Worm (Caenorhabditis elegans) whole organism, late embryonic: ENCODE results near the gene Y22D7AR.14.

Experiments
- C08G9.2 ChIP-seq: sonication (generic microtip); optimal IDR thresholded peaks from 2 replicates; lab custom pipeline; 2016; ENCODE audit warnings: mild to moderate bottlenecking, missing genetic modification characterization, moderate library complexity, missing compliant biosample characterization
- C38D4.7 ChIP-seq: fragments of 200-800 bp; sonication (Bioruptor generic); optimal IDR thresholded peaks from 2 replicates; lab custom pipeline; 2018; ENCODE audit warnings: mild to moderate bottlenecking, missing genetic modification characterization, moderate library complexity, missing compliant biosample characterization
- K02D7.2 ChIP-seq: sonication (generic microtip); optimal IDR thresholded peaks from 2 replicates; lab custom pipeline; 2017; ENCODE audit warnings: mild to moderate bottlenecking, missing genetic modification characterization, missing compliant biosample characterization
- T23F11.4 ChIP-seq: fragments of 200-800 bp; sonication (Bioruptor generic); optimal IDR thresholded peaks from 2 replicates; lab custom pipeline; 2018; ENCODE audit warnings: mild to moderate bottlenecking, missing genetic modification characterization, missing compliant biosample characterization
- ama-1 ChIP-seq: fragments of 150-350 bp; optimal IDR thresholded peaks from 2 replicates; lab custom pipeline; 2014
- ceh-18 ChIP-seq: sonication (generic microtip); optimal IDR thresholded peaks from 2 replicates; lab custom pipeline; 2016; ENCODE audit warnings: missing genetic modification characterization, missing compliant biosample characterization
- ceh-19 ChIP-seq: fragments of 200-800 bp; sonication (Bioruptor generic); optimal IDR thresholded peaks from 2 replicates; lab custom pipeline; 2018; ENCODE audit warnings: mild to moderate bottlenecking, missing genetic modification characterization, missing compliant biosample characterization
- ceh-22 ChIP-seq: sonication (generic microtip); optimal IDR thresholded peaks from 2 replicates; lab custom pipeline; 2017; ENCODE audit warnings: missing biosample characterization, missing genetic modification characterization
- ceh-30 ChIP-seq: fragments of 150-350 bp; optimal IDR thresholded peaks from 2 replicates; lab custom pipeline; 2014; ENCODE audit warnings: missing biosample characterization, missing genetic modification characterization
- ceh-31 ChIP-seq: sonication (generic microtip); optimal IDR thresholded peaks from 2 replicates; lab custom pipeline; 2016; ENCODE audit warnings: missing genetic modification characterization, missing compliant biosample characterization
- ceh-48 ChIP-seq: sonication (generic microtip); optimal IDR thresholded peaks from 2 replicates; lab custom pipeline; 2016; ENCODE audit warnings: missing genetic modification characterization, inconsistent platforms, missing compliant biosample characterization
- ceh-6 ChIP-seq: fragments of 200-800 bp; sonication (Bioruptor generic); optimal IDR thresholded peaks from 2 replicates; lab custom pipeline; 2018; ENCODE audit warnings: mild to moderate bottlenecking, missing genetic modification characterization, missing compliant biosample characterization
- ceh-9 ChIP-seq: sonication (generic microtip); optimal IDR thresholded peaks from 2 replicates; lab custom pipeline; 2016; ENCODE audit warnings: mild to moderate bottlenecking, missing genetic modification characterization, inconsistent platforms, missing compliant biosample characterization
- che-1 ChIP-seq: sonication (generic microtip); optimal IDR thresholded peaks from 2 replicates; lab custom pipeline; 2016; ENCODE audit warnings: mild to moderate bottlenecking, missing genetic modification characterization, missing compliant biosample characterization
- dmd-4 ChIP-seq: sonication (generic microtip); optimal IDR thresholded peaks from 2 replicates; lab custom pipeline; 2016; ENCODE audit warnings: borderline replicate concordance, missing genetic modification characterization, missing compliant biosample characterization
- dve-1 ChIP-seq: sonication (generic microtip); optimal IDR thresholded peaks from 2 replicates; lab custom pipeline; 2017; ENCODE audit warnings: antibody characterized with exemption, mild to moderate bottlenecking, missing genetic modification characterization, missing compliant biosample characterization
- elt-2 ChIP-seq: sonication (generic microtip); optimal IDR thresholded peaks from 2 replicates; lab custom pipeline; 2016; ENCODE audit warnings: missing genetic modification reagents, missing genetic modification characterization, missing compliant biosample characterization
- elt-4 ChIP-seq: sonication (generic microtip); optimal IDR thresholded peaks from 2 replicates; lab custom pipeline; 2016; ENCODE audit warnings: missing genetic modification characterization, missing compliant biosample characterization
- ets-4 ChIP-seq: sonication (generic microtip); optimal IDR thresholded peaks from 2 replicates; lab custom pipeline; 2016; ENCODE audit warnings: missing genetic modification characterization, missing compliant biosample characterization
- eyg-1 ChIP-seq: sonication (generic microtip); optimal IDR thresholded peaks from 2 replicates; lab custom pipeline; 2016; ENCODE audit warnings: missing genotype, missing genetic modification characterization, missing compliant biosample characterization
- fax-1 ChIP-seq: sonication (generic microtip); optimal IDR thresholded peaks from 2 replicates; lab custom pipeline; 2016; ENCODE audit warnings: missing genotype, missing genetic modification characterization, missing compliant biosample characterization
- fkh-10 ChIP-seq: fragments of 150-350 bp; optimal IDR thresholded peaks from 2 replicates; lab custom pipeline; 2014; ENCODE audit warnings: missing biosample characterization, missing genetic modification reagents, missing genetic modification characterization
- hlh-13 ChIP-seq: fragments of 200-800 bp; sonication (Bioruptor generic); optimal IDR thresholded peaks from 2 replicates; lab custom pipeline; 2018; ENCODE audit warnings: mild to moderate bottlenecking, missing genetic modification characterization, missing compliant biosample characterization
- hlh-15 ChIP-seq: sonication (generic microtip); optimal IDR thresholded peaks from 2 replicates; lab custom pipeline; 2016; ENCODE audit warnings: missing genetic modification characterization, missing compliant biosample characterization
- hlh-30 ChIP-seq: sonication (generic microtip); optimal IDR thresholded peaks from 2 replicates; lab custom pipeline; 2017; ENCODE audit warnings: antibody characterized with exemption, missing genetic modification characterization, missing compliant biosample characterization; ENCODE audit not compliant: insufficient read depth
- hlh-6 ChIP-seq: sonication (generic microtip); optimal IDR thresholded peaks from 2 replicates; lab custom pipeline; 2016; ENCODE audit warnings: missing genotype, missing genetic modification characterization, missing compliant biosample characterization
- lim-6 ChIP-seq: sonication (generic microtip); optimal IDR thresholded peaks from 2 replicates; lab custom pipeline; 2016; ENCODE audit warnings: missing genetic modification characterization, missing compliant biosample characterization
- lin-11 ChIP-seq: fragments of 200-800 bp; sonication (Bioruptor generic); optimal IDR thresholded peaks from 2 replicates; lab custom pipeline; 2018; ENCODE audit warnings: mild to moderate bottlenecking, missing genetic modification characterization, missing compliant biosample characterization
- nfya-1 ChIP-seq: sonication (generic microtip); optimal IDR thresholded peaks from 2 replicates; lab custom pipeline; 2017; ENCODE audit warnings: missing genetic modification characterization, mild to moderate bottlenecking, missing compliant biosample characterization, antibody characterized with exemption, moderate library complexity
- nhr-232 ChIP-seq: sonication (generic microtip); optimal IDR thresholded peaks from 2 replicates; lab custom pipeline; 2016; ENCODE audit warnings: missing genetic modification characterization, missing compliant biosample characterization
- odd-2 ChIP-seq: sonication (generic microtip); optimal IDR thresholded peaks from 2 replicates; lab custom pipeline; 2017; ENCODE audit warnings: antibody characterized with exemption, mild to moderate bottlenecking, missing genetic modification characterization, missing compliant biosample characterization
- pag-3 ChIP-seq: sonication (generic microtip); optimal IDR thresholded peaks from 2 replicates; lab custom pipeline; 2016; ENCODE audit warnings: missing compliant biosample characterization, missing genetic modification characterization, borderline replicate concordance
- pat-9 ChIP-seq: fragments of 200-800 bp; sonication (Bioruptor generic); optimal IDR thresholded peaks from 2 replicates; lab custom pipeline; 2018; ENCODE audit warnings: mild to moderate bottlenecking, missing genetic modification characterization, moderate library complexity, missing compliant biosample characterization
- pax-1 ChIP-seq: fragments of 150-350 bp; optimal IDR thresholded peaks from 2 replicates; lab custom pipeline; 2014; ENCODE audit warnings: missing biosample characterization, missing genetic modification characterization
- pha-2 ChIP-seq: sonication (generic microtip); optimal IDR thresholded peaks from 2 replicates; lab custom pipeline; 2017; ENCODE audit warnings: mild to moderate bottlenecking, missing genetic modification characterization, missing compliant biosample characterization
- ref-2 ChIP-seq: sonication (generic microtip); optimal IDR thresholded peaks from 2 replicates; lab custom pipeline; 2016; ENCODE audit warnings: missing genetic modification characterization, missing compliant biosample characterization
- rnt-1 ChIP-seq: sonication (generic microtip); optimal IDR thresholded peaks from 2 replicates; lab custom pipeline; 2016; ENCODE audit warnings: missing genetic modification characterization, missing compliant biosample characterization
- sdc-2 ChIP-seq: sonication (generic microtip); optimal IDR thresholded peaks from 2 replicates; lab custom pipeline; 2016; ENCODE audit warnings: missing genotype, missing genetic modification characterization, missing compliant biosample characterization
- sox-2 ChIP-seq: fragments of 200-800 bp; sonication (Bioruptor generic); IDR thresholded peaks from 2 replicates; pipeline ENCODE4 v1.3.6; 2022; ENCODE audit warnings: missing genetic modification reagents, missing genetic modification characterization, missing compliant biosample characterization
- syd-9 ChIP-seq: sonication (generic microtip); optimal IDR thresholded peaks from 2 replicates; lab custom pipeline; 2016; ENCODE audit warnings: mild to moderate bottlenecking, missing genetic modification characterization, moderate library complexity, missing compliant biosample characterization
- tbx-2 ChIP-seq: sonication (generic microtip); optimal IDR thresholded peaks from 2 replicates; lab custom pipeline; 2016; ENCODE audit warnings: missing genetic modification characterization, missing compliant biosample characterization
- tbx-7 ChIP-seq: sonication (generic microtip); optimal IDR thresholded peaks from 2 replicates; lab custom pipeline; 2016; ENCODE audit warnings: missing genotype, missing genetic modification characterization, missing compliant biosample characterization
- ttx-3 ChIP-seq: sonication (generic microtip); optimal IDR thresholded peaks from 2 replicates; lab custom pipeline; 2016; ENCODE audit warnings: missing genetic modification reagents, missing genetic modification characterization, missing compliant biosample characterization
- unc-3 ChIP-seq, 2 experiments: fragments of 200-800 bp in 1 of 2; sonication (Bioruptor generic) in 1 of 2; sonication (generic microtip) in 1 of 2; conservative IDR thresholded peaks in 1 of 2; optimal IDR thresholded peaks in 1 of 2; 2 replicates each; pipeline versions ENCODE4 v1.3.6 to Lab custom; 2016 to 2022; ENCODE audit warnings: missing compliant biosample characterization in 2 of 2, missing genetic modification characterization in 2 of 2, missing genetic modification reagents in 1 of 2
- unc-42 ChIP-seq: sonication (generic microtip); optimal IDR thresholded peaks from 2 replicates; lab custom pipeline; 2016; ENCODE audit warnings: missing genotype, missing genetic modification characterization, missing compliant biosample characterization
- unc-55 ChIP-seq: sonication (generic microtip); optimal IDR thresholded peaks from 2 replicates; lab custom pipeline; 2017; ENCODE audit warnings: missing biosample characterization, missing genetic modification reagents, missing genetic modification characterization

Gene Y22D7AR.14

DNA sequence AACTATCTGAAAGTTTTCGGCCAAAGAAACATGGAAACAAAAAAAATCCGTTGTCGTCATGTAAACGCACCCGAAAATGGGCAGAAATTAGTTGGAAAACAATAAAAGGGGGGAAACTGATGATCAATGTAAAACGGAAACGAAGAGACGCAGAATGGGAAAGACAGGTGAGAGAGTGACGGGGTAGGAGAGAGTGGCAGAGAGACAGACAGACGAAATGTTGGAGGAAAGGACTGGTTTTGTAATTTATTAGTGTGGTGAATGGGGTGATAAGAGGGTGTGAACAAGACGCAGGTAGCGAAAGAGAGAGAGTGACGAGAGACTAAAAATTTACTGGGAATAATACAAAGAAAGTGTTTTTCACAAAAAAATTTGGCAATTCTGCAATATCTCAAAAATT lies 8.8 kb downstream of the Y22D7AR.14 start:
- TF ChIP-seq nfya-1 (tag; lab: Kevin White, UChicago) = peak; percentile 35
- TF ChIP-seq tbx-2 (tag; lab: Kevin White, UChicago) = peak; percentile 44
- TF ChIP-seq ets-4 (tag; lab: Kevin White, UChicago) = peak; percentile 55
- no peak for TF ChIP-seq tbx-7 (tag; lab: Kevin White, UChicago)
- TF ChIP-seq ceh-22 = no peak
- peak; percentile 83 for TF ChIP-seq elt-2 (tag; lab: Kevin White, UChicago)
- TF ChIP-seq rnt-1 = peak; percentile 27
- TF ChIP-seq unc-55 (GFP tag; lab: Kevin White, UChicago) = peak; percentile 91
- TF ChIP-seq pax-1 = no peak
- no peak for TF ChIP-seq pag-3 (tag; lab: Kevin White, UChicago)
- no peak for TF ChIP-seq pat-9 (tag; lab: Kevin White, UChicago)
- peak; percentile 46 for TF ChIP-seq ceh-31 (tag; lab: Kevin White, UChicago)
- peak; percentile 15 for TF ChIP-seq dve-1
- no peak for TF ChIP-seq fax-1
- TF ChIP-seq lim-6 (tag; lab: Kevin White, UChicago) = no peak
- no peak for TF ChIP-seq ttx-3 (tag; lab: Kevin White, UChicago)
- TF ChIP-seq T23F11.4 = no peak
- peak; percentile 15 for TF ChIP-seq C08G9.2 (tag; lab: Kevin White, UChicago)

DNA sequence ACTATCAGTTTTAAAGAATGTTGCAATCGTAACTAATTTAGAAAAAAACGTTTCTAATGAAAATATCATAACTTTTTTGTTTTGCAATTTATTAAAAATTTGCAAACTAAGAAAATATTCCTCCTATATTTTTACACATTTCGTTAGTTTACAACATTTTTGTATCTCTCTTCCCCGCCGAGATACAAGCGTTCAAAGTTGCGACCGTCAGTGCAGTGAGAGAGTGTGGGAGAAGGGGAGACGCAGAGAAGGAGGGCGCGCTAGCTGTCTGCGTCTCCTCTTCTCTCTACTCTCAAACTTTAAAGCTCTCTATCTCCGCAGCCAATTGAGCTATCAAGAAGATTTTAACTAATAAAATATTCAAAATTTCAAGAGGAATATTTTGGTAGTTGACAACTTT lies 9.4 kb downstream of the Y22D7AR.14 start:
- TF ChIP-seq nhr-232 = no peak
- TF ChIP-seq C38D4.7 (GFP tag; lab: Kevin White, UChicago) = no peak
- no peak for TF ChIP-seq odd-2 (tag; lab: Kevin White, UChicago)
- no peak for TF ChIP-seq elt-4 (tag; lab: Kevin White, UChicago)
- no peak for TF ChIP-seq tbx-2 (tag; lab: Kevin White, UChicago)
- no peak for TF ChIP-seq K02D7.2 (tag; lab: Kevin White, UChicago)
- TF ChIP-seq ceh-30 (tag; lab: Kevin White, UChicago) = no peak
- no peak for TF ChIP-seq ceh-6
- no peak for TF ChIP-seq ceh-48 (tag; lab: Kevin White, UChicago)
- TF ChIP-seq hlh-30 = no peak
- no peak for TF ChIP-seq hlh-13 (GFP tag; lab: Kevin White, UChicago)
- TF ChIP-seq unc-3 (GFP tag; conservative IDR thresholded peaks at IDR 0.05; lab: Robert Waterston, UW) = no peak
- TF ChIP-seq unc-3 (tag; optimal IDR thresholded peaks at IDR 0.05; lab: Kevin White, UChicago) = no peak
- no peak for TF ChIP-seq dmd-4 (tag; lab: Kevin White, UChicago)
- no peak for TF ChIP-seq hlh-6
- TF ChIP-seq fkh-10 (GFP tag; lab: Kevin White, UChicago) = no peak

DNA sequence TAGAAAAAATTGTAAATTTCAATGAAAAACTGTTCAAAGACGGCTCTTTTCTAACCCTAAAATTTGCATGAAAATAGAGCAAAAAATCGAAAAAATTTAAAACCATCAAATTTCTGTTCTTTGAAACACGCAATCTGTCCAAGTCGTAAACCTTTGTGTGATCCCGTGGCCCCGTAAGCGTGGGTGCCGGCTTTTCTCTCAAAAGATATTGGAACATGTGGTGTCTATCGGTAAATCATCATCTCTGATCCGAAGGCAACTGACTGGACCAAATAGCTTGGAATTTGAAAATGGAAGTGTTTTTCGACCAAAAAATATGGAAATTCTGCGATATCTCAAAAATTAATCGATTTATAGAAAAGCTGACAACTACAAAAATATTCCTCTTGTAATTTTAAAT lies 11.2 kb downstream of the Y22D7AR.14 start:
- TF ChIP-seq ceh-18 (tag; lab: Kevin White, UChicago) (peak; percentile 34), lim-6 (tag; lab: Kevin White, UChicago) (no peak)
- TF ChIP-seq, all 69 proteins: peak for 1

DNA sequence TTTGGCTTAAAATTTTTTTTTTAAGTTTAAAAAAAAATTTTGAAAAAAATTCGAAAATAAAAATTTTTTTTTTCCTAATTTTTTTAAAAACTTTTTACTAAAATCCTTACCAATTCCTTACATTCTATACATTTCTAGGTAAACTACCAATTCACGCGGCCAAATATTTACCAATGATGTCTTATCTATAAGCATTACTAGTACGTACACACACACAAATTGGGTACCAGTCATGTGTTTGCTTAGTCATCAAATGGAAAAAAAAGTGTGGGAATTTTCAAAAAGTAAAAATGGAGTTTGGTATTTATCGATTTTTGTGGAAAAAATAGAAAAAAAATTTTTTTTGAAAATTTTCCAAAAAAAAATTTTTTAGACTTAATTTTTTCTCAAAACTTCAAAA lies 13.2 kb downstream of the Y22D7AR.14 start, which contains the start of gene Y22D7AR.6:
Gene Y22D7AR.6, minus strand, starts transcription at position 134 of the 400 bp plus-strand sequence.
- no peak for TF ChIP-seq ref-2
- TF ChIP-seq fax-1 = no peak
- TF ChIP-seq syd-9 = no peak
- TF ChIP-seq hlh-15 (tag; lab: Kevin White, UChicago) = no peak
- no peak for TF ChIP-seq ceh-19 (GFP tag; lab: Kevin White, UChicago)
- no peak for TF ChIP-seq fkh-10 (GFP tag; lab: Kevin White, UChicago)
- no peak for TF ChIP-seq lim-6 (tag; lab: Kevin White, UChicago)
- TF ChIP-seq pha-2 = no peak
- no peak for TF ChIP-seq dve-1
- TF ChIP-seq pat-9 (tag; lab: Kevin White, UChicago) = no peak
- no peak for TF ChIP-seq eyg-1 (tag; lab: Kevin White, UChicago)
- TF ChIP-seq sox-2 (GFP tag; lab: Robert Waterston, UW) = no peak
- TF ChIP-seq lin-11 (tag; lab: Kevin White, UChicago) = no peak
- no peak for TF ChIP-seq sdc-2
- no peak for TF ChIP-seq ceh-9 (tag; lab: Kevin White, UChicago)
- TF ChIP-seq che-1 (tag; lab: Kevin White, UChicago) = no peak
- TF ChIP-seq pax-1 = no peak
- no peak for TF ChIP-seq pag-3 (tag; lab: Kevin White, UChicago)
- TF ChIP-seq unc-42 (tag; lab: Kevin White, UChicago) = no peak
- TF ChIP-seq ama-1 (lab: Kevin White, UChicago) = no peak
